Fruit fly (Drosophila melanogaster) S2 (cell line): ENCODE results near the gene Ugt35C1.

Source experiments
- CG8478 ChIP-seq: fragments of >200 bp; optimal IDR thresholded peaks from 2 replicates; lab custom pipeline; 2018
- CTCF ChIP-seq, 2 experiments: fragments of >200 bp; optimal IDR thresholded peaks; 2 replicates each; lab custom pipeline; 2018

Ugt35C1 gene

dm6 chr3R:11128116-11128626 lies at the start of gene Ugt35C1:
Gene Ugt35C1 (minus strand): TSS chr3R:11128328.
- TF ChIP-seq CTCF (optimal IDR thresholded peaks at IDR 0.05; lab: Kevin White, UChicago) (no peak), CG8478 (lab: Kevin White, UChicago) (no peak)

- TF ChIP-seq CTCF (optimal IDR thresholded peaks at IDR 0.05; lab: Kevin White, UChicago) (no peak), CG8478 (lab: Kevin White, UChicago) (no peak)
Observed at dm6 chr3R:11177579-11177978, 49.5 kb upstream of the Ugt35C1 start.

- TF ChIP-seq CTCF (optimal IDR thresholded peaks at IDR 0.05; lab: Kevin White, UChicago), result no peak
- no peak for TF ChIP-seq CG8478 (lab: Kevin White, UChicago)
Observed at dm6 chr3R:11175777-11176176, 47.6 kb upstream of the Ugt35C1 start.

dm6 chr3R:11175308-11175707 lies 47.2 kb upstream of the Ugt35C1 start, which contains the start of the genes Ugt304A1 and Ugt303A1:
Gene Ugt304A1 (minus strand): TSS chr3R:11175408.
Gene Ugt303A1 (plus strand): TSS chr3R:11175529.
- no peak for TF ChIP-seq CG8478 (lab: Kevin White, UChicago)
- no peak for TF ChIP-seq CTCF (optimal IDR thresholded peaks at IDR 0.05; lab: Kevin White, UChicago)

dm6 chr3R:11173169-11173506 lies 45.0 kb upstream of the Ugt35C1 start:
- TF ChIP-seq CTCF (optimal IDR thresholded peaks at IDR 0.05; lab: Kevin White, UChicago) (no peak), CG8478 (lab: Kevin White, UChicago) (no peak)

- TF ChIP-seq CTCF (optimal IDR thresholded peaks at IDR 0.05; lab: Kevin White, UChicago) (no peak), CG8478 (lab: Kevin White, UChicago) (no peak)
Observed at dm6 chr3R:11172460-11173168, 44.5 kb upstream of the Ugt35C1 start, which contains the start of gene Ugt35A1. Gene Ugt35A1 (minus strand): TSS chr3R:11172664.

dm6 chr3R:11170146-11170545 lies 42.0 kb upstream of the Ugt35C1 start, which contains the start of gene Ugt35B1:
Gene Ugt35B1 (minus strand): TSS chr3R:11170246.
- no peak for TF ChIP-seq CG8478 (lab: Kevin White, UChicago)
- no peak for TF ChIP-seq CTCF (optimal IDR thresholded peaks at IDR 0.05; lab: Kevin White, UChicago)

- no peak for TF ChIP-seq CG8478 (lab: Kevin White, UChicago)
- TF ChIP-seq CTCF (optimal IDR thresholded peaks at IDR 0.05; lab: Kevin White, UChicago), result no peak
Observed at dm6 chr3R:11167931-11168465, 39.9 kb upstream of the Ugt35C1 start, which contains the start of gene Ugt35E2. Gene Ugt35E2 (minus strand): TSS chr3R:11167981.

dm6 chr3R:11165974-11166373 lies 37.8 kb upstream of the Ugt35C1 start, which contains the start of gene Ugt35E1:
Gene Ugt35E1 (minus strand): TSS chr3R:11166074.
- no peak for TF ChIP-seq CG8478 (lab: Kevin White, UChicago)
- no peak for TF ChIP-seq CTCF (optimal IDR thresholded peaks at IDR 0.05; lab: Kevin White, UChicago)

dm6 chr3R:11160907-11161306 lies 32.8 kb upstream of the Ugt35C1 start, which contains the start of gene CG4757:
Gene CG4757 (plus strand): TSS chr3R:11161207.
- TF ChIP-seq CTCF (optimal IDR thresholded peaks at IDR 0.05; lab: Kevin White, UChicago) (no peak), CG8478 (lab: Kevin White, UChicago) (no peak)

dm6 chr3R:11156858-11157257 lies 28.7 kb upstream of the Ugt35C1 start, which contains the start of gene Ugt302C1:
Gene Ugt302C1 (plus strand): TSS chr3R:11157098.
- TF ChIP-seq CTCF (optimal IDR thresholded peaks at IDR 0.05; lab: Kevin White, UChicago), result no peak
- no peak for TF ChIP-seq CG8478 (lab: Kevin White, UChicago)

dm6 chr3R:11154576-11155113 lies 26.5 kb upstream of the Ugt35C1 start, which contains the start of gene Ugt302E1:
Gene Ugt302E1 (plus strand): TSS chr3R:11154626.
- TF ChIP-seq CTCF (optimal IDR thresholded peaks at IDR 0.05; lab: Kevin White, UChicago), result no peak
- TF ChIP-seq CG8478 (lab: Kevin White, UChicago), result no peak

- no peak for TF ChIP-seq CG8478 (lab: Kevin White, UChicago)
Observed at dm6 chr3R:11153799-11154273, 25.7 kb upstream of the Ugt35C1 start, which contains the start of gene Ugt302K1. Gene Ugt302K1 (minus strand): TSS chr3R:11153849.

- TF ChIP-seq CG8478 (lab: Kevin White, UChicago) (no peak), CTCF (optimal IDR thresholded peaks at IDR 0.05; lab: Kevin White, UChicago) (no peak)
Observed at dm6 chr3R:11145135-11145534, 17.0 kb upstream of the Ugt35C1 start, which contains the start of gene CheA86a. Gene CheA86a (minus strand): TSS chr3R:11145235.
